Worm (Caenorhabditis elegans): Measurements from ENCODE around the gene F57F5.3.

F57F5.3 gene

ce11 chrV:11975233-11975632, 31.2 kb downstream of the F57F5.3 start, which contains the start of gene cpr-1:
Gene cpr-1 (plus strand): TSS chrV:11975551.
- TF ChIP-seq ceh-39 (tag; optimal IDR thresholded peaks at IDR 0.05) (no peak), bed-3 (GFP tag; optimal IDR thresholded peaks at IDR 0.05) (no peak), nhr-76 (tag; optimal IDR thresholded peaks at IDR 0.05) (no peak), tbx-8 (GFP tag; optimal IDR thresholded peaks at IDR 0.05) (no peak), flh-1 (GFP tag; optimal IDR thresholded peaks at IDR 0.05) (no peak), cnd-1 (tag; optimal IDR thresholded peaks at IDR 0.05) (no peak)

ce11 chrV:11964723-11965122, 41.7 kb downstream of the F57F5.3 start, which contains the start of gene F58H1.7:
Gene F58H1.7 (minus strand): TSS chrV:11964823.
- TF ChIP-seq ceh-39 (tag; optimal IDR thresholded peaks at IDR 0.05) (no peak), ham-2 (GFP tag; optimal IDR thresholded peaks at IDR 0.05) (no peak), flh-1 (GFP tag; optimal IDR thresholded peaks at IDR 0.05) (no peak), elt-1 (tag; optimal IDR thresholded peaks at IDR 0.05; ENCODE audit: borderline replicate concordance, insufficient read depth) (no peak), unc-62 (GFP tag; optimal IDR thresholded peaks at IDR 0.05) (no peak), ztf-11 (tag; optimal IDR thresholded peaks at IDR 0.05) (no peak), unc-120 (tag; optimal IDR thresholded peaks at IDR 0.05; ENCODE audit: poor library complexity, severe bottlenecking) (no peak)

- TF ChIP-seq lin-32 (GFP tag; optimal IDR thresholded peaks at IDR 0.05) (no peak), nhr-12 (tag; optimal IDR thresholded peaks at IDR 0.05) (no peak), blmp-1 (tag; optimal IDR thresholded peaks at IDR 0.05) (no peak), ceh-39 (tag; optimal IDR thresholded peaks at IDR 0.05) (no peak), snpc-4 (tag; optimal IDR thresholded peaks at IDR 0.05) (no peak), bed-3 (GFP tag; optimal IDR thresholded peaks at IDR 0.05) (no peak), flh-1 (GFP tag; optimal IDR thresholded peaks at IDR 0.05) (no peak), ceh-43 (GFP tag; optimal IDR thresholded peaks at IDR 0.05) (no peak), unc-62 (GFP tag; optimal IDR thresholded peaks at IDR 0.05) (peak; percentile 36), sptf-1 (tag; optimal IDR thresholded peaks at IDR 0.05) (peak; percentile 19), cnd-1 (tag; optimal IDR thresholded peaks at IDR 0.05) (peak; percentile 48), nhr-2 (tag; optimal IDR thresholded peaks at IDR 0.05) (peak; percentile 84), unc-39 (tag; optimal IDR thresholded peaks at IDR 0.05) (no peak), elt-1 (tag; optimal IDR thresholded peaks at IDR 0.05; ENCODE audit: borderline replicate concordance, insufficient read depth) (no peak), lsy-2 (tag; optimal IDR thresholded peaks at IDR 0.05) (no peak), nhr-237 (tag; optimal IDR thresholded peaks at IDR 0.05) (no peak), unc-120 (tag; optimal IDR thresholded peaks at IDR 0.05; ENCODE audit: poor library complexity, severe bottlenecking) (no peak), mep-1 (tag; optimal IDR thresholded peaks at IDR 0.05) (no peak), elt-3 (tag; optimal IDR thresholded peaks at IDR 0.05) (no peak), mab-5 (tag; optimal IDR thresholded peaks at IDR 0.05) (no peak), sem-2 (GFP tag; optimal IDR thresholded peaks at IDR 0.05) (no peak), tbx-8 (GFP tag; optimal IDR thresholded peaks at IDR 0.05) (no peak), ham-2 (GFP tag; optimal IDR thresholded peaks at IDR 0.05) (no peak), lin-13 (tag; optimal IDR thresholded peaks at IDR 0.05) (no peak), zip-8 (tag; optimal IDR thresholded peaks at IDR 0.05) (no peak), pha-4 (tag; optimal IDR thresholded peaks at IDR 0.05) (no peak), nhr-76 (tag; optimal IDR thresholded peaks at IDR 0.05) (no peak), M03D4.4 (tag; optimal IDR thresholded peaks at IDR 0.05) (no peak), mls-2 (tag; optimal IDR thresholded peaks at IDR 0.05) (no peak), ztf-11 (tag; optimal IDR thresholded peaks at IDR 0.05) (no peak), ceh-83 (GFP tag; optimal IDR thresholded peaks at IDR 0.05) (no peak), nhr-28 (tag; optimal IDR thresholded peaks at IDR 0.05) (no peak), drap-1 (GFP tag; optimal IDR thresholded peaks at IDR 0.05) (no peak), ces-1 (GFP tag; optimal IDR thresholded peaks at IDR 0.05) (peak; percentile 59), hlh-1 (tag; optimal IDR thresholded peaks at IDR 0.05) (no peak)
Observed at ce11 chrV:11960831-11961190, 45.6 kb downstream of the F57F5.3 start.

DNA sequence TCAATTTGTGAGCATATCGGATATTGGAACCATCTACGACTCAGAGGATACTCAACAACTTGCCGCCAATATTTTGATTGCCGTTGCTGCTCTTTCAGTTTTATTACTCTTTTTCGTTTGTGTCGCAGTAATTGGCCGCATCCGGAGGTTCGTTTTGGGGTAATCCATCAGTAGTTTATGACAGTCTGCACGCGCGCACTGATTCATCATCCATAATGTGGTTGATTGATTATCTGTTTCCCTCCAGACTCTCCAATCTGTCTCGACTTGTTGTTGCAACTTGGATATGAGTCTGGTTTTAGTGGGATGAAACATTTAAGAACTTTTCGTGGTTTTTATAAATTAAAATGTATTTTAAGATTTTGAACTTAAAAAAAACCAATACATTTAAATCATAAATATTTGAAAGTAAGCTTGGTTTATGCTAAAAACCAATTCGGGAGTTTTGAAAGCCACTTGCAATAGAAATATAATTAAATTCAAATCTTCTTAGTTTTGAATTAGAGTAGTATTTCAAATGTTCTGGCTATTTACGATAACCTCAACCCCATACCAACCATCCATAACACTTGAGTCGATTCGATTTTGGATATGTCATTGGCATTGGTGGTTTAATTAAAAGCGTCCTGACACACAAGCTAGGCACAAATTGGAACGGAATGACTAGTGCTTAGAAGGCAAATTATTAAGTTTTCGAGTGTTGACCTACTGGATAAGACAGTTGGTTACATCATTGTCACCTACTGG, 46.1 kb downstream of the F57F5.3 start:
- no peak for TF ChIP-seq ceh-83 (GFP tag; optimal IDR thresholded peaks at IDR 0.05)
- TF ChIP-seq nhr-12 (tag; optimal IDR thresholded peaks at IDR 0.05) = no peak
- no peak for TF ChIP-seq tbx-8 (GFP tag; optimal IDR thresholded peaks at IDR 0.05)
- no peak for TF ChIP-seq unc-120 (tag; optimal IDR thresholded peaks at IDR 0.05; ENCODE audit: poor library complexity, severe bottlenecking)
- peak; percentile 62 for TF ChIP-seq unc-62 (GFP tag; optimal IDR thresholded peaks at IDR 0.05)
- TF ChIP-seq ces-1 (GFP tag; optimal IDR thresholded peaks at IDR 0.05) = peak; percentile 63
- no peak for TF ChIP-seq sem-2 (GFP tag; optimal IDR thresholded peaks at IDR 0.05)
- no peak for TF ChIP-seq sptf-1 (tag; optimal IDR thresholded peaks at IDR 0.05)

Measured in whole organism, mixed stage, embryonic.